Fruit fly (Drosophila melanogaster): ENCODE measurements around the gene Gcn2.

Gcn2 gene

DNA sequence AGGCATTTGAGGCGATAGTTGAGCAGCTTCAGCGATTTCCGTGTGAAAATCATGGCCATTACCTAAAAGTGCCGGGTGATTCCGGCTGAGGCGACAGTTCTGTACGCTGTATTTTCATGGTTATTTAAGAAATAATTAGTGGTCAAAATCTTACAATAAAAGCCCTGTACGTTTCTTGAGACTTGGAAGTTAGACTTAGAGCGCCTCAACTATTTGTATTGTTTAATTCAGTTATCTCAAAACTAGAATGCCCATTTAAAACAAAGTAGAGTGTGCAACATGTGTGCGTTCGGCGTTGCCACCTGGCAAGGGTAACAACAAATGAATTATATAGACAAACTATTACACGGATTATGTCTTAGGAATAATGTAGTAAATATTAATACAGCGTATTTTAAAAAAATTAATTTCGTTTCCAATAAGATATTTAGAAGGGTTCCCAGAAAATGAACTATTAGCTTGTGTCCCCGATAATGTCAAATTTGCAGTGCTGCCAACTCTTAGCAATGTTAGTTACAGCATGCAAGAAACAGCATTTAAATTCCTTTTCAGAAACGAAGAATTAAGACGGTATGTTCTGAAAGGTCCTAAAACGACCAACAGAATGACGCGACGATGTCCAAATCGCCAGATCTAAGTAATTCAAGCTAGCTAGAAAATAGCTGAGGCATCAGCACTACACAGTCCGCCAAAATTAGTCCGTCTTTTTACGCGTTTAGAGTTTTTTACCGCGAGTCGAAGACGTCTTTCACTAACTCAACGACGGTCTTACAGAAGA, 9.2 kb downstream of the Gcn2 start, which contains the start of gene Gprk2 (continued):
- peak; percentile 99 for TF ChIP-seq ERR (GFP tag; optimal IDR thresholded peaks at IDR 0.05)
- TF ChIP-seq Mes4 (GFP tag; optimal IDR thresholded peaks at IDR 0.05) = peak; percentile 100
- TF ChIP-seq CG2889 (GFP tag; IDR thresholded peaks at IDR 0.05) = peak; percentile 100
- no peak; the same call in 2 of the 3 replicates for TF ChIP-seq Opbp (GFP tag; IDR thresholded peaks at IDR 0.05; ENCODE audit: partially characterized antibody)
- peak; percentile 100 for TF ChIP-seq CG18599 (GFP tag; optimal IDR thresholded peaks at IDR 0.05)
- peak; percentile 100 for TF ChIP-seq CG12071 (GFP tag; optimal IDR thresholded peaks at IDR 0.05)
- peak; percentile 99 for TF ChIP-seq zen (tag; optimal IDR thresholded peaks at IDR 0.05)
- TF ChIP-seq slou (GFP tag; optimal IDR thresholded peaks at IDR 0.05) = peak; percentile 99
- peak; percentile 99 for TF ChIP-seq dan (GFP tag; IDR thresholded peaks at IDR 0.05)
- peak; percentile 99 for TF ChIP-seq ftz-f1 (GFP tag; optimal IDR thresholded peaks at IDR 0.05)
- TF ChIP-seq dm (GFP tag; optimal IDR thresholded peaks at IDR 0.05) = peak; percentile 100
- TF ChIP-seq CG17186 (GFP tag; optimal IDR thresholded peaks at IDR 0.05) = peak; percentile 98
- peak; percentile 40 for TF ChIP-seq hkb (optimal IDR thresholded peaks at IDR 0.05)
- peak; percentile 100 for TF ChIP-seq hkb (GFP tag; IDR thresholded peaks at IDR 0.05)
- TF ChIP-seq NC2β (GFP tag; optimal IDR thresholded peaks at IDR 0.05) = peak; percentile 100
- peak; percentile 100 for TF ChIP-seq slbo (GFP tag; IDR thresholded peaks at IDR 0.05)
- peak; percentile 100 for TF ChIP-seq CG1602 (GFP tag; optimal IDR thresholded peaks at IDR 0.05)
- TF ChIP-seq CG12744 (GFP tag; optimal IDR thresholded peaks at IDR 0.05) = peak; percentile 100
- peak; percentile 100 for TF ChIP-seq ap (GFP tag; IDR thresholded peaks at IDR 0.05)
- TF ChIP-seq mam (GFP tag; optimal IDR thresholded peaks at IDR 0.05) = peak; percentile 100
- peak; percentile 100 for TF ChIP-seq CG32532 (GFP tag; IDR thresholded peaks at IDR 0.05)
- no peak for TF ChIP-seq fru (optimal IDR thresholded peaks at IDR 0.05)
- peak; percentile 100 for TF ChIP-seq HLH3B (GFP tag; IDR thresholded peaks at IDR 0.05)
- peak; percentile 100 for TF ChIP-seq CG1529 (GFP tag; optimal IDR thresholded peaks at IDR 0.05)
- TF ChIP-seq CG9609 (GFP tag; optimal IDR thresholded peaks at IDR 0.05) = peak; percentile 100
- TF ChIP-seq CG10565 (GFP tag; optimal IDR thresholded peaks at IDR 0.05) = peak; percentile 99
- peak; percentile 86 for TF ChIP-seq Elba2 (GFP tag; optimal IDR thresholded peaks at IDR 0.05)
- TF ChIP-seq Spps (tag; optimal IDR thresholded peaks at IDR 0.05) = peak; percentile 99
- TF ChIP-seq CG18476 (GFP tag; optimal IDR thresholded peaks at IDR 0.05) = peak; percentile 100
- peak; percentile 99 for TF ChIP-seq CG1603 (tag; optimal IDR thresholded peaks at IDR 0.05)
- peak; percentile 100 for TF ChIP-seq fd3F (GFP tag; optimal IDR thresholded peaks at IDR 0.05)
- TF ChIP-seq so (GFP tag; IDR thresholded peaks at IDR 0.05) = peak; percentile 100
- TF ChIP-seq B-H1 (GFP tag; IDR thresholded peaks at IDR 0.05) = peak; percentile 100
- peak; percentile 100 for TF ChIP-seq Drgx (GFP tag; IDR thresholded peaks at IDR 0.05)
- TF ChIP-seq Lpt (GFP tag; optimal IDR thresholded peaks at IDR 0.05) = no peak
- peak; percentile 100 for TF ChIP-seq CG6175 (GFP tag; IDR thresholded peaks at IDR 0.05)
- TF ChIP-seq Rfx (GFP tag; IDR thresholded peaks at IDR 0.05) = peak; percentile 100
- TF ChIP-seq CG7271 (tag; optimal IDR thresholded peaks at IDR 0.05) = peak; percentile 95
- peak; percentile 100 for TF ChIP-seq CG8944 (GFP tag; optimal IDR thresholded peaks at IDR 0.05)
- no peak for TF ChIP-seq CG1832 (GFP tag; optimal IDR thresholded peaks at IDR 0.05)
- TF ChIP-seq Nf-YA (GFP tag; IDR thresholded peaks at IDR 0.05) = peak; percentile 100
- no peak for TF ChIP-seq cg (GFP tag; optimal IDR thresholded peaks at IDR 0.05)
- peak; percentile 93 for TF ChIP-seq Nf-YB (GFP tag; optimal IDR thresholded peaks at IDR 0.05)
- peak; percentile 100 for TF ChIP-seq al (GFP tag; IDR thresholded peaks at IDR 0.05)
- peak; percentile 98 for TF ChIP-seq CG34376 (GFP tag; optimal IDR thresholded peaks at IDR 0.05)
- peak; percentile 99 for TF ChIP-seq CG11723 (GFP tag; optimal IDR thresholded peaks at IDR 0.05)
- peak; percentile 96 for TF ChIP-seq gfzf (GFP tag; optimal IDR thresholded peaks at IDR 0.05)
- TF ChIP-seq Chrac-16 (GFP tag; optimal IDR thresholded peaks at IDR 0.05) = peak; percentile 100
- TF ChIP-seq Aef1 (GFP tag; IDR thresholded peaks at IDR 0.05) = peak; percentile 100
- TF ChIP-seq toy (GFP tag; IDR thresholded peaks at IDR 0.05) = peak; percentile 99
- peak; percentile 100 for TF ChIP-seq YL-1 (GFP tag; optimal IDR thresholded peaks at IDR 0.05)

Data from whole organism, embryonic.